Fruit fly (Drosophila melanogaster) S2 (cell line): Measurements from ENCODE around the gene Samuel.
A peak's percentile ranks its signal among the peaks of the same experiment; 100 is the strongest.

ENCODE experiments used
- CG8478 ChIP-seq: fragments of >200 bp; optimal IDR thresholded peaks from 2 replicates; lab custom pipeline; 2018
- CTCF ChIP-seq, 2 experiments: fragments of >200 bp; optimal IDR thresholded peaks; 2 replicates each; lab custom pipeline; 2018

Gene Samuel

dm6 chr2L:11027825-11028496 is 38.8 kb downstream of the Samuel start:
- TF ChIP-seq CTCF (optimal IDR thresholded peaks at IDR 0.05; lab: Kevin White, UChicago) = no peak
- TF ChIP-seq CG8478 = no peak

dm6 chr2L:11027213-11027612 is 39.6 kb downstream of the Samuel start:
- TF ChIP-seq CTCF (optimal IDR thresholded peaks at IDR 0.05; lab: Kevin White, UChicago) = no peak
- no peak for TF ChIP-seq CG8478

dm6 chr2L:11023875-11024274 is 42.9 kb downstream of the Samuel start:
- TF ChIP-seq CG8478 (no peak), CTCF (optimal IDR thresholded peaks at IDR 0.05; lab: Kevin White, UChicago) (no peak)

- TF ChIP-seq CTCF (optimal IDR thresholded peaks at IDR 0.05; lab: Kevin White, UChicago) (no peak), CG8478 (no peak)
Observed at dm6 chr2L:11022804-11023203, 44.0 kb downstream of the Samuel start.

dm6 chr2L:11021606-11022005 is 45.2 kb downstream of the Samuel start:
- no peak for TF ChIP-seq CG8478

- TF ChIP-seq CG8478 = no peak
- TF ChIP-seq CTCF (optimal IDR thresholded peaks at IDR 0.05; lab: Kevin White, UChicago) = no peak
Observed at dm6 chr2L:11016695-11017094, 50.1 kb downstream of the Samuel start, which contains the start of gene CG14913. Gene CG14913 (plus strand): TSS chr2L:11016995.

dm6 chr2L:11015320-11015719 is 51.5 kb downstream of the Samuel start, which contains the start of gene Acp32CD:
Gene Acp32CD (plus strand): TSS chr2L:11015620.
- no peak for TF ChIP-seq CG8478
- TF ChIP-seq CTCF (optimal IDR thresholded peaks at IDR 0.05; lab: Kevin White, UChicago) = no peak

- no peak for TF ChIP-seq CTCF (optimal IDR thresholded peaks at IDR 0.05; lab: Kevin White, UChicago)
- no peak for TF ChIP-seq CG8478
Observed at dm6 chr2L:11014671-11015070, 52.1 kb downstream of the Samuel start.

dm6 chr2L:11014018-11014611 is 52.7 kb downstream of the Samuel start:
- TF ChIP-seq CTCF (optimal IDR thresholded peaks at IDR 0.05; lab: Kevin White, UChicago) (no peak), CG8478 (no peak)

- TF ChIP-seq CTCF (optimal IDR thresholded peaks at IDR 0.05; lab: Kevin White, UChicago) (no peak), CG8478 (no peak)
Observed at dm6 chr2L:11010999-11011398, 55.8 kb downstream of the Samuel start, which contains the start of the genes Art8 and dUTPase. Gene Art8 (minus strand): TSS chr2L:11011086. Gene dUTPase (plus strand): TSS chr2L:11011312.

- TF ChIP-seq CG8478 = no peak
- TF ChIP-seq CTCF (optimal IDR thresholded peaks at IDR 0.05; lab: Kevin White, UChicago) = no peak
Observed at dm6 chr2L:11004674-11005045, 62.1 kb downstream of the Samuel start, which contains the start of gene Nup154. Gene Nup154 (plus strand): TSS chr2L:11004820.

- TF ChIP-seq CTCF (optimal IDR thresholded peaks at IDR 0.05; lab: Kevin White, UChicago) = peak in 1 of 2 experiments; percentile 38
- TF ChIP-seq CG8478 = no peak
Observed at dm6 chr2L:11003925-11004673, 62.7 kb downstream of the Samuel start, which contains the start of gene RpL9. Gene RpL9 (minus strand): TSS chr2L:11004189.

- TF ChIP-seq CG8478 = no peak
- no peak for TF ChIP-seq CTCF (optimal IDR thresholded peaks at IDR 0.05; lab: Kevin White, UChicago)
Observed at dm6 chr2L:11001376-11002122, 65.2 kb downstream of the Samuel start, which contains the start of the genes aub and lectin-33A. Gene aub (minus strand): TSS chr2L:11001476. Gene lectin-33A (plus strand): TSS chr2L:11002072.

dm6 chr2L:10989162-10989561 is 77.6 kb downstream of the Samuel start, which contains the start of gene TTLL4A:
Gene TTLL4A (plus strand): TSS chr2L:10989401.
- no peak for TF ChIP-seq CG8478
- peak; percentile 39 to 44 for TF ChIP-seq CTCF (optimal IDR thresholded peaks at IDR 0.05; lab: Kevin White, UChicago)

- no peak for TF ChIP-seq CG8478
- TF ChIP-seq CTCF (optimal IDR thresholded peaks at IDR 0.05; lab: Kevin White, UChicago) = no peak
Observed at dm6 chr2L:10988026-10988425, 78.8 kb downstream of the Samuel start.
